Worm (Caenorhabditis elegans): ENCODE data around the gene mes-4.

The mes-4 gene

DNA sequence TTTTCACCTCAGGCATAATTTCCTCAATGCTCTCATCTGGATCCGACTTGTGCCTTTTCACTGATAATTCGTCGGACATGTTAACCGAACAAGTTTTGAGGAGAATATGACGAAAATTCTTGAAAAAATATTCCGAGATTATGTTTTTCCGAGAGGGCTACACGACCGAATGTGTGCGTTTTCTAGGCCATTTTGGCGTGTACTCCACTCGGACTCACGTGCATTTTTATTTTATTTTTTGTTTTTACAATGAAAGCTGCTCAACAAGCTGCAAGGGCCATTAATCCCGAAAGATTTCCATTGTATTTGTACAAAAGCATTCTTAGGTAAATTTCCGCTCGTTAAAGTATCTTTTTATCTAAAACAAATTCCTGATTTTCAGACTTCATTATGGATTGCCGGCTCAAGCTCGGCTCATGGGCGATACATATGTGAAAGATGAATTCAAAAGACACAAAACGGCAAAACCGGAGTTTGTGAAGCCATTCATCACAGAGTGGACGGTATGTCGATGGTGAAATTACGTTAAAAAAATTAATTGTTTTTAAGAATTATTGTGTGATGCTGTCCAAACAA lies 30.9 kb upstream of the mes-4 start, which contains the start of the genes F25H9.6 and F25H9.7 (continued):
- TF ChIP-seq sox-4 (tag; optimal IDR thresholded peaks at IDR 0.05) (peak; percentile 97), mab-9 (GFP tag; IDR thresholded peaks at IDR 0.05) (peak; percentile 94), vab-15 (tag; optimal IDR thresholded peaks at IDR 0.05) (peak; percentile 94), ceh-82 (tag; optimal IDR thresholded peaks at IDR 0.05) (peak; percentile 78 to 93 (median 80)), sup-37 (GFP tag; optimal IDR thresholded peaks at IDR 0.05) (peak; percentile 80), isw-1 (GFP tag; IDR thresholded peaks at IDR 0.05) (peak; percentile 83), C16A3.4 (tag; optimal IDR thresholded peaks at IDR 0.05) (peak; percentile 56), elt-2 (tag; optimal IDR thresholded peaks at IDR 0.05) (peak; percentile 87), unc-30 (tag; optimal IDR thresholded peaks at IDR 0.05) (no peak), mep-1 (tag; optimal IDR thresholded peaks at IDR 0.05) (peak; percentile 89), sptf-1 (tag; optimal IDR thresholded peaks at IDR 0.05) (no peak), mdl-1 (tag; optimal IDR thresholded peaks at IDR 0.05) (peak; percentile 37 to 96), ces-1 (GFP tag; optimal IDR thresholded peaks at IDR 0.05) (no peak), efl-3 (GFP tag; optimal IDR thresholded peaks at IDR 0.05) (peak; percentile 88), ets-5 (GFP tag; IDR thresholded peaks at IDR 0.05) (no peak), hlh-17 (GFP tag; optimal IDR thresholded peaks at IDR 0.05; ENCODE audit: borderline replicate concordance) (peak; percentile 76), elt-3 (tag; optimal IDR thresholded peaks at IDR 0.05) (peak in 3 of 6 experiments; percentile 15 to 77 (median 54)), lin-39 (tag; optimal IDR thresholded peaks at IDR 0.05) (peak; percentile 52), nhr-20 (tag; optimal IDR thresholded peaks at IDR 0.05) (peak; percentile 94), zip-4 (GFP tag; optimal IDR thresholded peaks at IDR 0.05) (peak; percentile 71), aha-1 (tag; optimal IDR thresholded peaks at IDR 0.05) (no peak), zag-1 (tag; optimal IDR thresholded peaks at IDR 0.05) (no peak), nhr-47 (tag; optimal IDR thresholded peaks at IDR 0.05) (peak; percentile 96), mef-2 (tag; optimal IDR thresholded peaks at IDR 0.05) (peak; percentile 52), egl-13 (tag; optimal IDR thresholded peaks at IDR 0.05) (peak; percentile 94), tlp-1 (tag; optimal IDR thresholded peaks at IDR 0.05) (no peak), alr-1 (tag; optimal IDR thresholded peaks at IDR 0.05; ENCODE audit: borderline replicate concordance) (no peak), pag-3 (tag; optimal IDR thresholded peaks at IDR 0.05; ENCODE audit: borderline replicate concordance, insufficient read depth) (no peak), ama-1 (optimal IDR thresholded peaks at IDR 0.05) (no peak), jun-1 (tag; optimal IDR thresholded peaks at IDR 0.05) (peak; percentile 69), blmp-1 (tag; optimal IDR thresholded peaks at IDR 0.05) (peak; percentile 60), tbx-2 (tag; optimal IDR thresholded peaks at IDR 0.05) (peak; percentile 97), grh-1 (GFP tag; IDR thresholded peaks at IDR 0.05) (peak; percentile 85), lir-3 (tag; optimal IDR thresholded peaks at IDR 0.05; ENCODE audit: poor library complexity) (peak; percentile 99), ceh-88 (GFP tag; IDR thresholded peaks at IDR 0.05) (peak; percentile 74), pqm-1 (tag; optimal IDR thresholded peaks at IDR 0.05) (peak; percentile 28), nhr-85 (tag) (peak; percentile 97), egl-27 (tag; optimal IDR thresholded peaks at IDR 0.05) (no peak), unc-130 (tag; optimal IDR thresholded peaks at IDR 0.05) (peak; percentile 47), lin-14 (GFP tag; optimal IDR thresholded peaks at IDR 0.05) (peak; percentile 87), fkh-10 (GFP tag; optimal IDR thresholded peaks at IDR 0.05) (no peak), ceh-90 (tag; optimal IDR thresholded peaks at IDR 0.05) (peak; percentile 95), nhr-12 (tag; optimal IDR thresholded peaks at IDR 0.05) (no peak), snu-23 (GFP tag; optimal IDR thresholded peaks at IDR 0.05) (peak; percentile 95), aly-2 (tag; optimal IDR thresholded peaks at IDR 0.05) (peak; percentile 41), dsc-1 (tag; optimal IDR thresholded peaks at IDR 0.05) (peak; percentile 97), Y116A8C.19 (tag; optimal IDR thresholded peaks at IDR 0.05; ENCODE audit: borderline replicate concordance) (peak; percentile 98), nhr-77 (tag; optimal IDR thresholded peaks at IDR 0.05) (peak; percentile 41), irx-1 (tag; optimal IDR thresholded peaks at IDR 0.05) (peak; percentile 97), snpc-4 (tag; optimal IDR thresholded peaks at IDR 0.05) (peak; percentile 75), rnt-1 (tag; optimal IDR thresholded peaks at IDR 0.05) (peak; percentile 100), ceh-8 (GFP tag; optimal IDR thresholded peaks at IDR 0.05) (peak; percentile 93)

Data from whole organism, L1 larva.